Fruit fly (Drosophila melanogaster) whole organism, prepupa: ENCODE data around the gene Nnf1b.

Experiments
- Blimp-1 ChIP-seq: fragments of 200-800 bp; sonication (Bioruptor generic); optimal IDR thresholded peaks from 3 replicates; lab custom pipeline; 2017; ENCODE audit warnings: missing biosample characterization, missing genetic modification characterization, mild to moderate bottlenecking, moderate library complexity, missing genetic modification reagents
- CG10631 ChIP-seq: fragments of 200-800 bp; sonication (Bioruptor generic); optimal IDR thresholded peaks from 2 replicates; lab custom pipeline; 2016; ENCODE audit warnings: missing biosample characterization, missing genetic modification characterization
- CG11294 ChIP-seq: fragments of 200-800 bp; sonication (Bioruptor generic); IDR thresholded peaks from 2 replicates; pipeline ENCODE4 v1.3.6; 2022; ENCODE audit warnings: missing biosample characterization, missing genetic modification characterization
- CG11762 ChIP-seq: fragments of 200-800 bp; sonication (Bioruptor generic); optimal IDR thresholded peaks from 3 replicates; lab custom pipeline; 2016; ENCODE audit warnings: missing biosample characterization, missing genetic modification characterization; ENCODE audit not compliant: insufficient read depth
- CG11902 ChIP-seq: fragments of 200-800 bp; sonication (Bioruptor generic); optimal IDR thresholded peaks from 3 replicates; lab custom pipeline; 2016; ENCODE audit warnings: missing biosample characterization, missing genetic modification characterization
- CG1621 ChIP-seq: fragments of 200-800 bp; sonication (Bioruptor generic); optimal IDR thresholded peaks from 3 replicates; lab custom pipeline; 2018; ENCODE audit warnings: missing biosample characterization, mild to moderate bottlenecking, missing genetic modification characterization
- CG16779 ChIP-seq: fragments of 200-800 bp; sonication (Bioruptor generic); optimal IDR thresholded peaks from 3 replicates; lab custom pipeline; 2017; ENCODE audit warnings: missing biosample characterization, mild to moderate bottlenecking, missing genetic modification characterization
- CG3032 ChIP-seq: fragments of 200-800 bp; optimal IDR thresholded peaks from 2 replicates; lab custom pipeline; 2019; ENCODE audit warnings: missing biosample characterization, mild to moderate bottlenecking, missing genetic modification characterization, moderate library complexity
- CG31627 ChIP-seq: fragments of 200-800 bp; sonication (Bioruptor generic); optimal IDR thresholded peaks from 3 replicates; lab custom pipeline; 2016; ENCODE audit warnings: missing biosample characterization, missing genetic modification characterization
- CG32006 ChIP-seq: fragments of 200-800 bp; sonication (Bioruptor generic); optimal IDR thresholded peaks from 3 replicates; lab custom pipeline; 2017; ENCODE audit warnings: missing biosample characterization, mild to moderate bottlenecking, missing genetic modification characterization
- CG34406 ChIP-seq: fragments of 200-800 bp; sonication (Bioruptor generic); optimal IDR thresholded peaks from 3 replicates; lab custom pipeline; 2016; ENCODE audit warnings: missing biosample characterization, missing genetic modification characterization
- CG3919 ChIP-seq: fragments of 200-800 bp; sonication (Bioruptor generic); optimal IDR thresholded peaks from 3 replicates; lab custom pipeline; 2016; ENCODE audit warnings: missing biosample characterization, missing genetic modification characterization
- CG4318 ChIP-seq: fragments of 200-800 bp; sonication (Bioruptor generic); optimal IDR thresholded peaks from 3 replicates; lab custom pipeline; 2017; ENCODE audit warnings: missing biosample characterization, mild to moderate bottlenecking, missing genetic modification characterization
- CG6163 ChIP-seq: fragments of 200-800 bp; sonication (Bioruptor generic); IDR thresholded peaks from 3 replicates; pipeline ENCODE4 v1.3.6; 2022; ENCODE audit warnings: missing biosample characterization, missing genetic modification characterization
- CG6276 ChIP-seq: fragments of 200-800 bp; sonication (Bioruptor generic); optimal IDR thresholded peaks from 2 replicates; lab custom pipeline; 2017; ENCODE audit warnings: missing biosample characterization, mild to moderate bottlenecking, missing genetic modification characterization
- CG6792 ChIP-seq: fragments of 200-800 bp; sonication (Bioruptor generic); optimal IDR thresholded peaks from 3 replicates; lab custom pipeline; 2016; ENCODE audit warnings: missing biosample characterization, missing genetic modification characterization
- CG6808 ChIP-seq: fragments of 200-800 bp; sonication (Bioruptor generic); optimal IDR thresholded peaks from 3 replicates; lab custom pipeline; 2017; ENCODE audit warnings: missing biosample characterization, missing genetic modification characterization, mild to moderate bottlenecking, moderate library complexity, missing genetic modification reagents
- CG6854 ChIP-seq: fragments of 200-800 bp; sonication (Bioruptor generic); optimal IDR thresholded peaks from 2 replicates; lab custom pipeline; 2017; ENCODE audit warnings: missing biosample characterization, mild to moderate bottlenecking, missing genetic modification characterization
- CG7368 ChIP-seq: fragments of 200-800 bp; sonication (Bioruptor generic); optimal IDR thresholded peaks from 3 replicates; lab custom pipeline; 2016; ENCODE audit warnings: missing biosample characterization, missing genetic modification characterization
- CG8119 ChIP-seq: fragments of 200-800 bp; sonication (Bioruptor generic); IDR thresholded peaks from 3 replicates; pipeline ENCODE4 v1.3.6; 2022; ENCODE audit warnings: missing biosample characterization, missing genetic modification characterization
- CG8319 ChIP-seq: fragments of 200-800 bp; sonication (Bioruptor generic); optimal IDR thresholded peaks from 3 replicates; lab custom pipeline; 2016; ENCODE audit warnings: missing biosample characterization, missing genetic modification characterization
- CG8632 ChIP-seq: fragments of 200-800 bp; sonication (Bioruptor generic); optimal IDR thresholded peaks from 3 replicates; lab custom pipeline; 2016; ENCODE audit warnings: missing biosample characterization, missing genetic modification characterization
- CG9139 ChIP-seq: fragments of 200-800 bp; sonication (Bioruptor generic); optimal IDR thresholded peaks from 3 replicates; lab custom pipeline; 2017; ENCODE audit warnings: missing biosample characterization, mild to moderate bottlenecking, missing genetic modification characterization
- Eip75B ChIP-seq: fragments of 200-800 bp; sonication (Bioruptor generic); optimal IDR thresholded peaks from 3 replicates; lab custom pipeline; 2016; ENCODE audit warnings: missing biosample characterization, missing genetic modification characterization
- Eip78C ChIP-seq: fragments of 200-800 bp; sonication (Bioruptor generic); peaks from one replicate; lab custom pipeline; 2016; ENCODE audit warnings: missing biosample characterization, missing genetic modification characterization
- Eip93F ChIP-seq: fragments of 200-800 bp; sonication (Bioruptor generic); optimal IDR thresholded peaks from 2 replicates; lab custom pipeline; 2016; ENCODE audit warnings: missing biosample characterization, mild to moderate bottlenecking, missing genetic modification characterization
- Ets21C ChIP-seq: fragments of 200-800 bp; sonication (Bioruptor generic); optimal IDR thresholded peaks from 3 replicates; lab custom pipeline; 2016; ENCODE audit warnings: missing biosample characterization, missing genetic modification characterization
- Ets96B ChIP-seq: fragments of 200-800 bp; optimal IDR thresholded peaks from 2 replicates; lab custom pipeline; 2019; ENCODE audit warnings: missing biosample characterization, mild to moderate bottlenecking, missing genetic modification characterization, moderate library complexity
- Gug ChIP-seq: fragments of 200-800 bp; sonication (Bioruptor generic); IDR thresholded peaks from 2 replicates; pipeline ENCODE4 v1.3.6; 2022; ENCODE audit warnings: missing biosample characterization, missing genetic modification characterization
- Hr38 ChIP-seq: sonication (Bioruptor generic); optimal IDR thresholded peaks from 2 replicates; lab custom pipeline; 2016; ENCODE audit warnings: missing biosample characterization, missing genetic modification characterization
- Hr4 ChIP-seq: fragments of 200-800 bp; sonication (Bioruptor generic); optimal IDR thresholded peaks from 3 replicates; lab custom pipeline; 2016; ENCODE audit warnings: missing biosample characterization, missing genetic modification characterization
- Lpt ChIP-seq: fragments of 200-800 bp; sonication (Bioruptor generic); optimal IDR thresholded peaks from 3 replicates; lab custom pipeline; 2016; ENCODE audit warnings: missing biosample characterization, missing genetic modification characterization
- Met ChIP-seq: fragments of 200-800 bp; sonication (Bioruptor generic); optimal IDR thresholded peaks from 3 replicates; lab custom pipeline; 2016; ENCODE audit warnings: missing biosample characterization, missing genetic modification characterization
- OdsH ChIP-seq: fragments of 200-800 bp; sonication (Bioruptor generic); optimal IDR thresholded peaks from 3 replicates; lab custom pipeline; 2016; ENCODE audit warnings: missing biosample characterization, missing genetic modification characterization
- Smox ChIP-seq: fragments of 200-800 bp; sonication (Bioruptor generic); optimal IDR thresholded peaks from 3 replicates; lab custom pipeline; 2016; ENCODE audit warnings: missing biosample characterization, missing genetic modification characterization
- Sox14 ChIP-seq: fragments of 200-800 bp; sonication (Bioruptor generic); optimal IDR thresholded peaks from 3 replicates; lab custom pipeline; 2016; ENCODE audit warnings: missing biosample characterization, missing genetic modification characterization
- Sox15 ChIP-seq: fragments of 200-800 bp; sonication (Bioruptor generic); optimal IDR thresholded peaks from 3 replicates; lab custom pipeline; 2016; ENCODE audit warnings: missing biosample characterization, missing genetic modification characterization
- achi ChIP-seq: fragments of 200-800 bp; sonication (Bioruptor generic); optimal IDR thresholded peaks from 3 replicates; lab custom pipeline; 2016; ENCODE audit warnings: missing biosample characterization, missing genetic modification characterization
- acj6 ChIP-seq: fragments of 200-800 bp; sonication (Bioruptor generic); optimal IDR thresholded peaks from 3 replicates; lab custom pipeline; 2016; ENCODE audit warnings: missing biosample characterization, missing genetic modification characterization
- cyc ChIP-seq: fragments of 200-800 bp; sonication (Bioruptor generic); optimal IDR thresholded peaks from 3 replicates; lab custom pipeline; 2016; ENCODE audit warnings: missing biosample characterization, missing genetic modification characterization
- dac ChIP-seq: fragments of 200-800 bp; sonication (Bioruptor generic); optimal IDR thresholded peaks from 2 replicates; lab custom pipeline; 2017; ENCODE audit warnings: missing biosample characterization, mild to moderate bottlenecking, missing genetic modification characterization
- dsx ChIP-seq: fragments of 200-800 bp; optimal IDR thresholded peaks from 3 replicates; lab custom pipeline; 2019; ENCODE audit warnings: missing biosample characterization, mild to moderate bottlenecking, missing genetic modification characterization, moderate library complexity; ENCODE audit not compliant: poor library complexity, severe bottlenecking
- eg ChIP-seq: fragments of 200-800 bp; sonication (Bioruptor generic); IDR thresholded peaks from 3 replicates; pipeline ENCODE4 v1.3.6; 2022; ENCODE audit warnings: missing biosample characterization, missing genetic modification characterization
- esn ChIP-seq: fragments of 200-800 bp; sonication (Bioruptor generic); optimal IDR thresholded peaks from 2 replicates; lab custom pipeline; 2016; ENCODE audit warnings: missing biosample characterization, mild to moderate bottlenecking, missing genetic modification characterization, moderate library complexity
- fd59A ChIP-seq: fragments of 200-800 bp; sonication (Bioruptor generic); optimal IDR thresholded peaks from 2 replicates; lab custom pipeline; 2017; ENCODE audit warnings: missing biosample characterization, mild to moderate bottlenecking, missing genetic modification characterization, missing genetic modification reagents
- fkh ChIP-seq: fragments of 200-800 bp; sonication (Bioruptor generic); optimal IDR thresholded peaks from 3 replicates; lab custom pipeline; 2017; ENCODE audit warnings: missing biosample characterization, mild to moderate bottlenecking, missing genetic modification characterization, moderate library complexity
- net ChIP-seq: fragments of 200-800 bp; sonication (Bioruptor generic); optimal IDR thresholded peaks from 3 replicates; lab custom pipeline; 2016; ENCODE audit warnings: missing biosample characterization, missing genetic modification characterization
- salr ChIP-seq, 2 experiments: fragments of 200-800 bp; sonication (Bioruptor generic); optimal IDR thresholded peaks; 3 replicates each; lab custom pipeline; 2016 to 2018; ENCODE audit warnings: missing biosample characterization in 2 of 2, missing genetic modification characterization in 2 of 2, mild to moderate bottlenecking in 1 of 2
- ss ChIP-seq, 2 experiments: fragments of 200-800 bp; sonication (Bioruptor generic); optimal IDR thresholded peaks; 2 replicates in 1 of 2; 3 replicates in 1 of 2; lab custom pipeline; 2017 to 2018; ENCODE audit warnings: mild to moderate bottlenecking in 2 of 2, missing biosample characterization in 2 of 2, missing genetic modification characterization in 2 of 2, moderate library complexity in 1 of 2
- svp ChIP-seq: fragments of 200-800 bp; sonication (Bioruptor generic); peaks from one replicate; lab custom pipeline; 2016; ENCODE audit warnings: missing biosample characterization, missing genetic modification characterization
- topi ChIP-seq: fragments of 200-800 bp; sonication (Bioruptor generic); optimal IDR thresholded peaks from 3 replicates; lab custom pipeline; 2016; ENCODE audit warnings: missing biosample characterization, missing genetic modification characterization
- vri ChIP-seq: fragments of 200-800 bp; sonication (Bioruptor generic); optimal IDR thresholded peaks from 3 replicates; lab custom pipeline; 2016; ENCODE audit warnings: missing biosample characterization, mild to moderate bottlenecking, missing genetic modification characterization

Gene Nnf1b

dm6 chr2L:841708-842107 is 31.3 kb downstream of the Nnf1b start:
- TF ChIP-seq esn (GFP tag; lab: Kevin White, UChicago) (peak; percentile 98), vri (peak; percentile 96), CG6854 (peak; percentile 92), cyc (GFP tag; lab: Kevin White, UChicago) (peak; percentile 96), CG11294 (peak; percentile 92), Ets96B (peak; percentile 93), CG6808 (peak; percentile 95), Sox15 (GFP tag; lab: Kevin White, UChicago) (peak; percentile 87), ss (GFP tag; optimal IDR thresholded peaks at IDR 0.05; lab: Kevin White, UChicago) (peak; percentile 94 to 95), Gug (peak; percentile 96), topi (peak; percentile 97), CG34406 (GFP tag; lab: Kevin White, UChicago) (peak; percentile 95), CG8319 (GFP tag; lab: Kevin White, UChicago) (peak; percentile 93), CG16779 (tag; lab: Kevin White, UChicago) (peak; percentile 86), svp (peak; percentile 99), net (GFP tag; lab: Kevin White, UChicago) (peak; percentile 95), CG10631 (GFP tag; lab: Kevin White, UChicago) (peak; percentile 95), dsx (GFP tag; lab: Kevin White, UChicago) (peak; percentile 93), CG9139 (GFP tag; lab: Kevin White, UChicago) (peak; percentile 91), Ets21C (GFP tag; lab: Kevin White, UChicago) (peak; percentile 95), CG8119 (peak; percentile 94), CG11902 (GFP tag; lab: Kevin White, UChicago) (peak; percentile 92), dac (peak; percentile 79), CG4318 (GFP tag; lab: Kevin White, UChicago) (peak; percentile 87), CG11762 (GFP tag; lab: Kevin White, UChicago) (peak; percentile 91), Blimp-1 (GFP tag; lab: Kevin White, UChicago) (peak; percentile 91), CG6163 (GFP tag; lab: Robert Waterston, UW) (peak; percentile 98), CG1621 (tag; lab: Kevin White, UChicago) (peak; percentile 95), acj6 (GFP tag; lab: Kevin White, UChicago) (peak; percentile 95), CG3032 (tag; lab: Kevin White, UChicago) (peak; percentile 96), Lpt (peak; percentile 92), Smox (GFP tag; lab: Kevin White, UChicago) (peak; percentile 96), salr (GFP tag; optimal IDR thresholded peaks at IDR 0.05; lab: Kevin White, UChicago) (peak; percentile 87 to 90), eg (GFP tag; lab: Robert Waterston, UW) (peak; percentile 96), CG3919 (GFP tag; lab: Kevin White, UChicago) (peak; percentile 96), CG8632 (GFP tag; lab: Kevin White, UChicago) (peak; percentile 94), Hr38 (GFP tag; lab: Kevin White, UChicago) (peak; percentile 60), CG6276 (peak; percentile 86), achi (GFP tag; lab: Kevin White, UChicago) (peak; percentile 94), OdsH (GFP tag; lab: Kevin White, UChicago) (peak; percentile 97), Hr4 (GFP tag; lab: Kevin White, UChicago) (peak; percentile 91), CG7368 (GFP tag; lab: Kevin White, UChicago) (peak; percentile 95), Sox14 (GFP tag; lab: Kevin White, UChicago) (peak; percentile 98), Eip93F (GFP tag; lab: Kevin White, UChicago) (peak; percentile 96), CG32006 (GFP tag; lab: Kevin White, UChicago) (peak; percentile 93), CG31627 (GFP tag; lab: Kevin White, UChicago) (peak; percentile 97), Eip75B (GFP tag; lab: Kevin White, UChicago) (peak; percentile 95), Met (GFP tag; lab: Kevin White, UChicago) (peak; percentile 98), CG6792 (peak; percentile 97), Eip78C (GFP tag; lab: Kevin White, UChicago) (peak; percentile 99), fd59A (GFP tag; lab: Kevin White, UChicago) (peak; percentile 94), fkh (GFP tag; lab: Kevin White, UChicago) (peak; percentile 36)
